Worm (Caenorhabditis elegans) whole organism, L3 larva: ENCODE data around the gene mtx-2.
A peak's percentile ranks its signal among the peaks of the same experiment; 100 is the strongest.

Source experiments
- R02D3.7 ChIP-seq: fragments of 150-350 bp; optimal IDR thresholded peaks from 2 replicates; lab custom pipeline; 2014; ENCODE audit warnings: missing biosample characterization, missing genetic modification characterization
- ZK546.5 ChIP-seq: sonication (generic microtip); optimal IDR thresholded peaks from 2 replicates; lab custom pipeline; 2017; ENCODE audit warnings: missing biosample characterization, missing genetic modification characterization
- ama-1 ChIP-seq: fragments of 150-350 bp; optimal IDR thresholded peaks from 2 replicates; lab custom pipeline; 2018
- ceh-16 ChIP-seq: sonication (generic microtip); optimal IDR thresholded peaks from 2 replicates; lab custom pipeline; 2017; ENCODE audit warnings: missing biosample characterization, missing genetic modification characterization
- ceh-28 ChIP-seq: fragments of 150-350 bp; optimal IDR thresholded peaks from 2 replicates; lab custom pipeline; 2014; ENCODE audit warnings: missing biosample characterization, missing genetic modification reagents, missing genetic modification characterization
- ceh-82 ChIP-seq: fragments of 150-350 bp; optimal IDR thresholded peaks from 2 replicates; lab custom pipeline; 2014; ENCODE audit warnings: missing biosample characterization, missing genetic modification characterization
- daf-12 ChIP-seq: fragments of 150-350 bp; optimal IDR thresholded peaks from 2 replicates; lab custom pipeline; 2014; ENCODE audit warnings: missing biosample characterization, missing genetic modification reagents, missing genetic modification characterization
- egl-5 ChIP-seq: fragments of 150-350 bp; optimal IDR thresholded peaks from 2 replicates; lab custom pipeline; 2017; ENCODE audit warnings: missing biosample characterization, missing genetic modification reagents, missing genetic modification characterization, inconsistent platforms
- elt-2 ChIP-seq: sonication (generic microtip); optimal IDR thresholded peaks from 2 replicates; lab custom pipeline; 2016; ENCODE audit warnings: missing genetic modification reagents, mild to moderate bottlenecking, missing genetic modification characterization, missing compliant biosample characterization
- fkh-10 ChIP-seq: sonication (generic microtip); optimal IDR thresholded peaks from 2 replicates; lab custom pipeline; 2017; ENCODE audit warnings: missing biosample characterization, missing genetic modification reagents, missing genetic modification characterization
- fos-1 ChIP-seq: fragments of 150-350 bp; optimal IDR thresholded peaks from 2 replicates; lab custom pipeline; 2014; ENCODE audit warnings: missing biosample characterization, missing genetic modification characterization
- jun-1 ChIP-seq: fragments of 150-350 bp; optimal IDR thresholded peaks from 2 replicates; lab custom pipeline; 2014; ENCODE audit warnings: missing biosample characterization, missing genetic modification reagents, missing genetic modification characterization
- lin-39 ChIP-seq: fragments of 150-350 bp; optimal IDR thresholded peaks from 2 replicates; lab custom pipeline; 2018; ENCODE audit warnings: missing biosample characterization, missing genetic modification reagents, missing genetic modification characterization
- lsy-12 ChIP-seq: sonication (generic microtip); optimal IDR thresholded peaks from 2 replicates; lab custom pipeline; 2016; ENCODE audit warnings: mild to moderate bottlenecking, missing genetic modification characterization, missing compliant biosample characterization
- mdl-1 ChIP-seq: fragments of 150-350 bp; optimal IDR thresholded peaks from 2 replicates; lab custom pipeline; 2014; ENCODE audit warnings: missing biosample characterization, missing genetic modification characterization
- nfya-1 ChIP-seq: sonication (generic microtip); optimal IDR thresholded peaks from 2 replicates; lab custom pipeline; 2017; ENCODE audit warnings: missing genetic modification characterization, mild to moderate bottlenecking, missing compliant biosample characterization, antibody characterized with exemption, moderate library complexity; ENCODE audit not compliant: insufficient read depth
- nhr-23 ChIP-seq: fragments of 150-350 bp; optimal IDR thresholded peaks from 2 replicates; lab custom pipeline; 2014; ENCODE audit warnings: missing biosample characterization, missing genetic modification reagents, missing genetic modification characterization
- nhr-237 ChIP-seq: fragments of 150-350 bp; optimal IDR thresholded peaks from 2 replicates; lab custom pipeline; 2014; ENCODE audit warnings: missing biosample characterization, missing genetic modification characterization
- nhr-28 ChIP-seq: fragments of 150-350 bp; optimal IDR thresholded peaks from 2 replicates; lab custom pipeline; 2014; ENCODE audit warnings: missing biosample characterization, missing genetic modification characterization
- nhr-43 ChIP-seq: sonication (generic microtip); optimal IDR thresholded peaks from 2 replicates; lab custom pipeline; 2016; ENCODE audit warnings: mild to moderate bottlenecking, missing genetic modification characterization, missing compliant biosample characterization; ENCODE audit not compliant: poor library complexity, severe bottlenecking
- nhr-67 ChIP-seq: fragments of 150-350 bp; optimal IDR thresholded peaks from 2 replicates; lab custom pipeline; 2014; ENCODE audit warnings: missing biosample characterization, missing genetic modification characterization
- pha-4 ChIP-seq: fragments of 150-350 bp; optimal IDR thresholded peaks from 2 replicates; lab custom pipeline; 2014; ENCODE audit warnings: missing biosample characterization, missing genetic modification reagents, missing genetic modification characterization
- sea-2 ChIP-seq: fragments of 150-350 bp; sonication (generic microtip); optimal IDR thresholded peaks from 4 replicates; lab custom pipeline; 2014; ENCODE audit warnings: missing biosample characterization, missing genetic modification reagents, missing genetic modification characterization
- snpc-4 ChIP-seq: fragments of 150-350 bp; optimal IDR thresholded peaks from 2 replicates; lab custom pipeline; 2014; ENCODE audit warnings: missing biosample characterization, missing genetic modification characterization
- unc-39 ChIP-seq: sonication (generic microtip); optimal IDR thresholded peaks from 4 replicates; lab custom pipeline; 2017; ENCODE audit warnings: missing biosample characterization, missing genetic modification characterization
- unc-62 ChIP-seq: fragments of 150-350 bp; sonication (generic microtip); optimal IDR thresholded peaks from 4 replicates; lab custom pipeline; 2014; ENCODE audit warnings: missing biosample characterization, missing genetic modification reagents, missing genetic modification characterization
- ztf-11 ChIP-seq: fragments of 150-350 bp; optimal IDR thresholded peaks from 2 replicates; lab custom pipeline; 2014; ENCODE audit warnings: missing biosample characterization, missing genetic modification characterization
- ztf-4 ChIP-seq: fragments of 150-350 bp; optimal IDR thresholded peaks from 2 replicates; lab custom pipeline; 2014; ENCODE audit warnings: missing biosample characterization, missing genetic modification characterization

Gene mtx-2

ce11 chrIII:7788410-7788809 lies 25.0 kb upstream of the mtx-2 start:
- no peak for TF ChIP-seq snpc-4

- TF ChIP-seq ztf-11 (tag; lab: Kevin White, UChicago) (no peak), egl-5 (tag; lab: Kevin White, UChicago) (peak; percentile 83), sea-2 (no peak), unc-62 (peak; percentile 24), elt-2 (tag; lab: Kevin White, UChicago) (no peak), lsy-12 (tag; lab: Kevin White, UChicago) (peak; percentile 9), nfya-1 (peak; percentile 94), lin-39 (tag; lab: Kevin White, UChicago) (peak; percentile 32)
Measured at ce11 chrIII:7784201-7784600, 20.8 kb upstream of the mtx-2 start.

ce11 chrIII:7783354-7783753 lies 20.0 kb upstream of the mtx-2 start, which contains the start of gene mab-5:
Gene mab-5 (minus strand): TSS chrIII:7783454.
- no peak for TF ChIP-seq nfya-1
- no peak for TF ChIP-seq pha-4 (tag; lab: Kevin White, UChicago)
- no peak for TF ChIP-seq daf-12
- no peak for TF ChIP-seq elt-2 (tag; lab: Kevin White, UChicago)
- no peak for TF ChIP-seq ztf-4
- TF ChIP-seq nhr-237 (tag; lab: Kevin White, UChicago) = no peak
- TF ChIP-seq nhr-23 (tag; lab: Kevin White, UChicago) = no peak
- TF ChIP-seq ceh-28 = no peak
- no peak for TF ChIP-seq nhr-28 (tag; lab: Kevin White, UChicago)
- TF ChIP-seq jun-1 = no peak
- TF ChIP-seq mdl-1 (tag; lab: Kevin White, UChicago) = no peak
- no peak for TF ChIP-seq nhr-43 (tag; lab: Kevin White, UChicago)

- TF ChIP-seq nfya-1 (peak; percentile 5), lin-39 (tag; lab: Kevin White, UChicago) (peak; percentile 17), unc-62 (no peak)
Measured at ce11 chrIII:7780566-7781238, 17.3 kb upstream of the mtx-2 start.

- peak; percentile 19 for TF ChIP-seq nfya-1
- no peak for TF ChIP-seq egl-5 (tag; lab: Kevin White, UChicago)
- TF ChIP-seq, all 47 proteins: peak for 1
Measured at ce11 chrIII:7779313-7779712, 15.9 kb upstream of the mtx-2 start.

- TF ChIP-seq nfya-1 = peak; percentile 96
- TF ChIP-seq egl-5 (tag; lab: Kevin White, UChicago) = peak; percentile 31
- no peak for TF ChIP-seq ceh-82 (tag; lab: Kevin White, UChicago)
Measured at ce11 chrIII:7778530-7778929, 15.1 kb upstream of the mtx-2 start.

- TF ChIP-seq R02D3.7 (tag; lab: Kevin White, UChicago) (no peak), pha-4 (tag; lab: Kevin White, UChicago) (peak; percentile 66), nhr-28 (tag; lab: Kevin White, UChicago) (no peak), unc-62 (no peak)
Measured at ce11 chrIII:7775983-7776440, 12.6 kb upstream of the mtx-2 start, which contains the start of gene bath-15. Gene bath-15 (minus strand): TSS chrIII:7776033.

ce11 chrIII:7773791-7774190 lies 10.4 kb upstream of the mtx-2 start:
- TF ChIP-seq nfya-1 = no peak
- no peak for TF ChIP-seq ceh-82 (tag; lab: Kevin White, UChicago)
- TF ChIP-seq ama-1 (lab: Kevin White, UChicago) = no peak
- TF ChIP-seq nhr-28 (tag; lab: Kevin White, UChicago) = no peak
- TF ChIP-seq unc-39 (tag; lab: Kevin White, UChicago) = no peak
- TF ChIP-seq fos-1 (tag; lab: Kevin White, UChicago) = no peak
- TF ChIP-seq fkh-10 (GFP tag; lab: Kevin White, UChicago) = no peak
- TF ChIP-seq ceh-16 (tag; lab: Kevin White, UChicago) = no peak
- no peak for TF ChIP-seq elt-2 (tag; lab: Kevin White, UChicago)
- TF ChIP-seq lin-39 (tag; lab: Kevin White, UChicago) = no peak
- no peak for TF ChIP-seq pha-4 (tag; lab: Kevin White, UChicago)
- no peak for TF ChIP-seq sea-2
- TF ChIP-seq ztf-11 (tag; lab: Kevin White, UChicago) = no peak
- TF ChIP-seq lsy-12 (tag; lab: Kevin White, UChicago) = no peak
- TF ChIP-seq nhr-237 (tag; lab: Kevin White, UChicago) = no peak
- TF ChIP-seq ZK546.5 (tag; lab: Kevin White, UChicago) = no peak
- TF ChIP-seq egl-5 (tag; lab: Kevin White, UChicago) = no peak
- no peak for TF ChIP-seq nhr-67 (tag; lab: Kevin White, UChicago)
